Fruit fly (Drosophila melanogaster) whole organism, prepupa: ENCODE results near the gene CG8051.

Source experiments
- Blimp-1 ChIP-seq: fragments of 200-800 bp; sonication (Bioruptor generic); optimal IDR thresholded peaks from 3 replicates; lab custom pipeline; 2017; ENCODE audit warnings: missing biosample characterization, missing genetic modification characterization, mild to moderate bottlenecking, moderate library complexity, missing genetic modification reagents
- CG10631 ChIP-seq: fragments of 200-800 bp; sonication (Bioruptor generic); optimal IDR thresholded peaks from 2 replicates; lab custom pipeline; 2016; ENCODE audit warnings: missing biosample characterization, missing genetic modification characterization
- CG11762 ChIP-seq: fragments of 200-800 bp; sonication (Bioruptor generic); optimal IDR thresholded peaks from 3 replicates; lab custom pipeline; 2016; ENCODE audit warnings: missing biosample characterization, missing genetic modification characterization; ENCODE audit not compliant: insufficient read depth
- CG11902 ChIP-seq: fragments of 200-800 bp; sonication (Bioruptor generic); optimal IDR thresholded peaks from 3 replicates; lab custom pipeline; 2016; ENCODE audit warnings: missing biosample characterization, missing genetic modification characterization
- CG1621 ChIP-seq: fragments of 200-800 bp; sonication (Bioruptor generic); optimal IDR thresholded peaks from 3 replicates; lab custom pipeline; 2018; ENCODE audit warnings: missing biosample characterization, mild to moderate bottlenecking, missing genetic modification characterization
- CG31627 ChIP-seq: fragments of 200-800 bp; sonication (Bioruptor generic); optimal IDR thresholded peaks from 3 replicates; lab custom pipeline; 2016; ENCODE audit warnings: missing biosample characterization, missing genetic modification characterization
- CG32006 ChIP-seq: fragments of 200-800 bp; sonication (Bioruptor generic); optimal IDR thresholded peaks from 3 replicates; lab custom pipeline; 2017; ENCODE audit warnings: missing biosample characterization, mild to moderate bottlenecking, missing genetic modification characterization
- CG3919 ChIP-seq: fragments of 200-800 bp; sonication (Bioruptor generic); optimal IDR thresholded peaks from 3 replicates; lab custom pipeline; 2016; ENCODE audit warnings: missing biosample characterization, missing genetic modification characterization
- CG6163 ChIP-seq: fragments of 200-800 bp; sonication (Bioruptor generic); IDR thresholded peaks from 3 replicates; pipeline ENCODE4 v1.3.6; 2022; ENCODE audit warnings: missing biosample characterization, missing genetic modification characterization
- CG6276 ChIP-seq: fragments of 200-800 bp; sonication (Bioruptor generic); optimal IDR thresholded peaks from 2 replicates; lab custom pipeline; 2017; ENCODE audit warnings: missing biosample characterization, mild to moderate bottlenecking, missing genetic modification characterization
- CG6792 ChIP-seq: fragments of 200-800 bp; sonication (Bioruptor generic); optimal IDR thresholded peaks from 3 replicates; lab custom pipeline; 2016; ENCODE audit warnings: missing biosample characterization, missing genetic modification characterization
- CG6808 ChIP-seq: fragments of 200-800 bp; sonication (Bioruptor generic); optimal IDR thresholded peaks from 3 replicates; lab custom pipeline; 2017; ENCODE audit warnings: missing biosample characterization, missing genetic modification characterization, mild to moderate bottlenecking, moderate library complexity, missing genetic modification reagents
- CG7368 ChIP-seq: fragments of 200-800 bp; sonication (Bioruptor generic); optimal IDR thresholded peaks from 3 replicates; lab custom pipeline; 2016; ENCODE audit warnings: missing biosample characterization, missing genetic modification characterization
- CG8119 ChIP-seq: fragments of 200-800 bp; sonication (Bioruptor generic); IDR thresholded peaks from 3 replicates; pipeline ENCODE4 v1.3.6; 2022; ENCODE audit warnings: missing biosample characterization, missing genetic modification characterization
- CG8319 ChIP-seq: fragments of 200-800 bp; sonication (Bioruptor generic); optimal IDR thresholded peaks from 3 replicates; lab custom pipeline; 2016; ENCODE audit warnings: missing biosample characterization, missing genetic modification characterization
- CG8632 ChIP-seq: fragments of 200-800 bp; sonication (Bioruptor generic); optimal IDR thresholded peaks from 3 replicates; lab custom pipeline; 2016; ENCODE audit warnings: missing biosample characterization, missing genetic modification characterization
- Eip75B ChIP-seq: fragments of 200-800 bp; sonication (Bioruptor generic); optimal IDR thresholded peaks from 3 replicates; lab custom pipeline; 2016; ENCODE audit warnings: missing biosample characterization, missing genetic modification characterization
- Eip78C ChIP-seq: fragments of 200-800 bp; sonication (Bioruptor generic); peaks from one replicate; lab custom pipeline; 2016; ENCODE audit warnings: missing biosample characterization, missing genetic modification characterization
- Eip93F ChIP-seq: fragments of 200-800 bp; sonication (Bioruptor generic); optimal IDR thresholded peaks from 2 replicates; lab custom pipeline; 2016; ENCODE audit warnings: missing biosample characterization, mild to moderate bottlenecking, missing genetic modification characterization
- Ets96B ChIP-seq: fragments of 200-800 bp; optimal IDR thresholded peaks from 2 replicates; lab custom pipeline; 2019; ENCODE audit warnings: missing biosample characterization, mild to moderate bottlenecking, missing genetic modification characterization, moderate library complexity
- Hr4 ChIP-seq: fragments of 200-800 bp; sonication (Bioruptor generic); optimal IDR thresholded peaks from 3 replicates; lab custom pipeline; 2016; ENCODE audit warnings: missing biosample characterization, missing genetic modification characterization
- Lpt ChIP-seq: fragments of 200-800 bp; sonication (Bioruptor generic); optimal IDR thresholded peaks from 3 replicates; lab custom pipeline; 2016; ENCODE audit warnings: missing biosample characterization, missing genetic modification characterization
- Met ChIP-seq: fragments of 200-800 bp; sonication (Bioruptor generic); optimal IDR thresholded peaks from 3 replicates; lab custom pipeline; 2016; ENCODE audit warnings: missing biosample characterization, missing genetic modification characterization
- OdsH ChIP-seq: fragments of 200-800 bp; sonication (Bioruptor generic); optimal IDR thresholded peaks from 3 replicates; lab custom pipeline; 2016; ENCODE audit warnings: missing biosample characterization, missing genetic modification characterization
- Sox102F ChIP-seq: fragments of 200-800 bp; sonication (Bioruptor generic); optimal IDR thresholded peaks from 2 replicates; lab custom pipeline; 2016; ENCODE audit warnings: missing biosample characterization, mild to moderate bottlenecking, missing genetic modification characterization
- Sox14 ChIP-seq: fragments of 200-800 bp; sonication (Bioruptor generic); optimal IDR thresholded peaks from 3 replicates; lab custom pipeline; 2016; ENCODE audit warnings: missing biosample characterization, missing genetic modification characterization
- Sox15 ChIP-seq: fragments of 200-800 bp; sonication (Bioruptor generic); optimal IDR thresholded peaks from 3 replicates; lab custom pipeline; 2016; ENCODE audit warnings: missing biosample characterization, missing genetic modification characterization
- achi ChIP-seq: fragments of 200-800 bp; sonication (Bioruptor generic); optimal IDR thresholded peaks from 3 replicates; lab custom pipeline; 2016; ENCODE audit warnings: missing biosample characterization, missing genetic modification characterization
- acj6 ChIP-seq: fragments of 200-800 bp; sonication (Bioruptor generic); optimal IDR thresholded peaks from 3 replicates; lab custom pipeline; 2016; ENCODE audit warnings: missing biosample characterization, missing genetic modification characterization
- dac ChIP-seq: fragments of 200-800 bp; sonication (Bioruptor generic); optimal IDR thresholded peaks from 2 replicates; lab custom pipeline; 2017; ENCODE audit warnings: missing biosample characterization, mild to moderate bottlenecking, missing genetic modification characterization
- dsx ChIP-seq: fragments of 200-800 bp; optimal IDR thresholded peaks from 3 replicates; lab custom pipeline; 2019; ENCODE audit warnings: missing biosample characterization, mild to moderate bottlenecking, missing genetic modification characterization, moderate library complexity; ENCODE audit not compliant: poor library complexity, severe bottlenecking
- eg ChIP-seq: fragments of 200-800 bp; sonication (Bioruptor generic); IDR thresholded peaks from 3 replicates; pipeline ENCODE4 v1.3.6; 2022; ENCODE audit warnings: missing biosample characterization, missing genetic modification characterization
- esn ChIP-seq: fragments of 200-800 bp; sonication (Bioruptor generic); optimal IDR thresholded peaks from 2 replicates; lab custom pipeline; 2016; ENCODE audit warnings: missing biosample characterization, mild to moderate bottlenecking, missing genetic modification characterization, moderate library complexity
- fd59A ChIP-seq: fragments of 200-800 bp; sonication (Bioruptor generic); optimal IDR thresholded peaks from 2 replicates; lab custom pipeline; 2017; ENCODE audit warnings: missing biosample characterization, mild to moderate bottlenecking, missing genetic modification characterization, missing genetic modification reagents
- fd85E ChIP-seq: fragments of 200-800 bp; sonication (Bioruptor generic); optimal IDR thresholded peaks from 3 replicates; lab custom pipeline; 2016; ENCODE audit warnings: missing biosample characterization, missing genetic modification characterization
- net ChIP-seq: fragments of 200-800 bp; sonication (Bioruptor generic); optimal IDR thresholded peaks from 3 replicates; lab custom pipeline; 2016; ENCODE audit warnings: missing biosample characterization, missing genetic modification characterization
- pdm3 ChIP-seq: fragments of 200-800 bp; sonication (Bioruptor generic); optimal IDR thresholded peaks from 3 replicates; lab custom pipeline; 2016; ENCODE audit warnings: missing biosample characterization, missing genetic modification characterization
- salr ChIP-seq, 2 experiments: fragments of 200-800 bp; sonication (Bioruptor generic); optimal IDR thresholded peaks; 3 replicates each; lab custom pipeline; 2016 to 2018; ENCODE audit warnings: missing biosample characterization in 2 of 2, missing genetic modification characterization in 2 of 2, mild to moderate bottlenecking in 1 of 2
- spab ChIP-seq: fragments of 200-800 bp; sonication (Bioruptor generic); optimal IDR thresholded peaks from 2 replicates; lab custom pipeline; 2017; ENCODE audit warnings: missing biosample characterization, mild to moderate bottlenecking, missing genetic modification characterization, missing genetic modification reagents
- ss ChIP-seq, 2 experiments: fragments of 200-800 bp; sonication (Bioruptor generic); optimal IDR thresholded peaks; 2 replicates in 1 of 2; 3 replicates in 1 of 2; lab custom pipeline; 2017 to 2018; ENCODE audit warnings: mild to moderate bottlenecking in 2 of 2, missing biosample characterization in 2 of 2, missing genetic modification characterization in 2 of 2, moderate library complexity in 1 of 2
- svp ChIP-seq: fragments of 200-800 bp; sonication (Bioruptor generic); peaks from one replicate; lab custom pipeline; 2016; ENCODE audit warnings: missing biosample characterization, missing genetic modification characterization
- topi ChIP-seq: fragments of 200-800 bp; sonication (Bioruptor generic); optimal IDR thresholded peaks from 3 replicates; lab custom pipeline; 2016; ENCODE audit warnings: missing biosample characterization, missing genetic modification characterization
- vri ChIP-seq: fragments of 200-800 bp; sonication (Bioruptor generic); optimal IDR thresholded peaks from 3 replicates; lab custom pipeline; 2016; ENCODE audit warnings: missing biosample characterization, mild to moderate bottlenecking, missing genetic modification characterization

Gene CG8051

DNA sequence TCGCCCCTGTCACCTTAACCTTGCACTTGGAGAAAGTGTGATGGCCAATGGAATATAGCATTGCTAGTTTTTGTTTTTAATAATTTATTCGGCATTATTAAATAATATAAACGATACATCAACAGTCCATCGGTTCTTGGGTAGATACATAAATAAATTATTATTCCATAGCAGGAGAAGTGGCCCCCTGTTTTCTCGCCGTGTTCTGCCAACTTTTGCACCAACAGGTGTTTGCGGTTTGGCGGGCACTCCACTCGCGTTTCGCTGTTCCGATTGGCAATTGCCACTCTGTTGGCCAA is 16.1 kb upstream of the CG8051 start (continued):
- TF ChIP-seq Blimp-1 (GFP tag; lab: Kevin White, UChicago): peak; percentile 62
- TF ChIP-seq CG31627 (GFP tag; lab: Kevin White, UChicago): peak; percentile 84
- TF ChIP-seq CG1621: peak; percentile 78
- TF ChIP-seq Hr4 (GFP tag; lab: Kevin White, UChicago): peak; percentile 95
- TF ChIP-seq CG8119 (GFP tag; lab: Robert Waterston, UW): peak; percentile 95
- peak; percentile 63 to 82 for TF ChIP-seq salr (GFP tag; optimal IDR thresholded peaks at IDR 0.05; lab: Kevin White, UChicago)
- peak; percentile 88 for TF ChIP-seq dac
- TF ChIP-seq spab: peak; percentile 65
- TF ChIP-seq esn (GFP tag; lab: Kevin White, UChicago): peak; percentile 91
- TF ChIP-seq fd59A (GFP tag; lab: Kevin White, UChicago): peak; percentile 68
- peak; percentile 88 for TF ChIP-seq OdsH (GFP tag; lab: Kevin White, UChicago)
- peak; percentile 91 for TF ChIP-seq pdm3 (GFP tag; lab: Kevin White, UChicago)
- TF ChIP-seq svp (GFP tag; lab: Kevin White, UChicago): peak; percentile 97
- peak; percentile 66 for TF ChIP-seq CG6808
- peak; percentile 91 for TF ChIP-seq achi
- TF ChIP-seq Eip93F (GFP tag; lab: Kevin White, UChicago): peak; percentile 80

DNA sequence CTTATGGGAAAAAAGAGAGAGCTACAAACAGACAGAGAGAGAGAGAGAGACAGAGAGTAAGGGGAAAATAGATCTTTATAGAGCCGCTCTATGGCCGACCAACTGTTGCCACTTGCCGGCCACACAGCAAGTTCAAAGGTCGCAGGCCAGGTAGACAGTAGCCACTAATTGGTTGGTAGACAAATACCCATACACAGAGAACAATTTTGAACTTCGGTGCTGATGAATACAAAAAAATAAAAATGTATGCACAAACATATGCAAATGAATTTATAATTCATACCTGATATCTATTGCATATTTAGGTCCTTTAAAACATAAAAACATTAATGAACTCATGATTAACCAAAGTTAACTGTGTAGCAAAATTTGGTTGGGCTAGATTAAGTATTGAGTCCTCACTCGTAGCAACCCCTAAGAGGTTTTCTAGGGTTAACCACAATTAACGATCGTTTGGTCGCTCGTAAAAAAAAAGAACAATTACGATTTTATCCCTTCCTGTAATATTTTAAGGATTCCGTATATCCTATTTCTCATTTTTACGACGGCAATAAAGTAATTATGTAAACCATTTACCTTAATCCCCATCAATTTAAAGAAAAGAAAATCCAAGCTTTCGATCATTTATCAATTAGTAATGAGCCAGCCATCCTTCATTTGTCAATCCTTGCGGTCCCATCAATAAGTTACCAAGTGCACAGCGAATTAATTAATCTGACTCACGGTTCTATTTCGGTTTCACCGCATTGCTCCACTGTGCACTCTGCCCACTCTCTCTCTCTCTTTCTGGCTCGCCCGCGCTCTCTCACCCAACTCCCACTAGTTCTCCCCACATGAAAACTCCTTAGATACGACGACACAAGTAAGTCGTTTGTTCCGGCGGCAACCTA is 15.5 kb upstream of the CG8051 start:
- TF ChIP-seq eg (GFP tag; lab: Robert Waterston, UW) (no peak), achi (no peak), fd59A (GFP tag; lab: Kevin White, UChicago) (no peak), Sox15 (GFP tag; lab: Kevin White, UChicago) (no peak), CG6792 (no peak), CG1621 (no peak), acj6 (GFP tag; lab: Kevin White, UChicago) (no peak), CG8319 (GFP tag; lab: Kevin White, UChicago) (no peak)
- TF ChIP-seq, all 60 proteins: peak for 0

DNA sequence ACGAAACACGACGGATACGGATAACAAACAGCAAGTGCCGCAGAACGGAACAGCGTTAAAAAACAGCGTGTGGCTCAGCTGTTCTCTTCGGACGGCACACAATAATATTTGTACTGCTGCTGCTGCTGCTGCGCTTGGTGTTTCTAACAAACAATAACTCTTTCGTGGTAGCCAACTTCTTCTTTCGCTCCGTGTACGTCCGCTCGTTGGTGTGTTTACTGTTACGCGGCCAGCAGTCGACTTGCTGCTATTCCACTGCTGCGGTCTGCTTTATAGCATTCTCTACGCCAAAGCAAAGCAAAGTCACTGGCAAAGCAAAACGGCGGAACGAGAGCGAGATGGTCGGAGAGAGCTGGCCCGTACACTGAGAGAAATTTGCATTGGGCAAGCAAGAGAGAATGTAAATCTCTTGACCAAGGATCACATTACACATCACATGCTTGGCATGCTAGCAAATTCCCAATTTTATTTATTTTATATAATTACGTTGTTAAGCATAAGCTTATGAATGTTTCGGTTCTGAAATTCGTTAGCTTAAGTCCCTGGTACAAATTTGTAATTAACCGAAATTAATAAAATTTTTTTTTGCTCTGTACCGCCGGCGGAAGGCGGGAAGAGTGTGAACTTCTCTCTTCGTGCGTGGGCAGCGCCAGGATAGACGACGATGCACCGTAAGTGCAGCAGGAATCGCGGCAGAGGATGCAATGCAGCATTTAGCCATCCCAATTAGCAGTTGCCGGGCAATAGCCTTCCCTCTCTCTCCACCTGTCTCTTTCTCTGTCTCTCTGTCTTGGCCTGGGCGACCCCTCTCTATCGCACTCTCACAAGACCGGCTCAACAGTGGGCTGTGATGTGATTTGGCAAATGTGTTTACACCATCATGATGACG is 14.3 kb upstream of the CG8051 start, which contains the start of gene out:
out (minus strand) TSS at position 287 of the 889 bp plus-strand sequence.
- peak; percentile 96 for TF ChIP-seq CG6276 (GFP tag; lab: Kevin White, UChicago)
- TF ChIP-seq topi: peak; percentile 94
- peak; percentile 95 for TF ChIP-seq CG3919 (GFP tag; lab: Kevin White, UChicago)
- TF ChIP-seq eg (GFP tag; lab: Robert Waterston, UW): peak; percentile 96
- TF ChIP-seq CG10631 (GFP tag; lab: Kevin White, UChicago): peak; percentile 95
- TF ChIP-seq Lpt (GFP tag; lab: Kevin White, UChicago): peak; percentile 95
- TF ChIP-seq vri (GFP tag; lab: Kevin White, UChicago): peak; percentile 85
- TF ChIP-seq esn (GFP tag; lab: Kevin White, UChicago): peak; percentile 95
- peak; percentile 94 for TF ChIP-seq Eip75B (GFP tag; lab: Kevin White, UChicago)
- peak; percentile 93 for TF ChIP-seq CG6792
- peak; percentile 99 for TF ChIP-seq Eip78C (GFP tag; lab: Kevin White, UChicago)
- TF ChIP-seq net: peak; percentile 95
- TF ChIP-seq pdm3 (GFP tag; lab: Kevin White, UChicago): peak; percentile 96
- peak; percentile 80 for TF ChIP-seq Blimp-1 (GFP tag; lab: Kevin White, UChicago)
- peak; percentile 94 for TF ChIP-seq Met (GFP tag; lab: Kevin White, UChicago)
- TF ChIP-seq CG6163 (GFP tag; lab: Robert Waterston, UW): peak; percentile 96
- TF ChIP-seq dsx (GFP tag; lab: Kevin White, UChicago): peak; percentile 90
- TF ChIP-seq Sox14 (GFP tag; lab: Kevin White, UChicago): peak; percentile 95
- TF ChIP-seq Hr4 (GFP tag; lab: Kevin White, UChicago): peak; percentile 93
- peak; percentile 93 for TF ChIP-seq Ets96B
- peak; percentile 97 for TF ChIP-seq svp (GFP tag; lab: Kevin White, UChicago)
- TF ChIP-seq CG11762: peak; percentile 93
- TF ChIP-seq CG11902: peak; percentile 86
- peak; percentile 93 for TF ChIP-seq spab
- TF ChIP-seq fd85E (GFP tag; lab: Kevin White, UChicago): peak; percentile 76
- TF ChIP-seq CG1621: peak; percentile 91
- TF ChIP-seq CG7368 (GFP tag; lab: Kevin White, UChicago): peak; percentile 90
- TF ChIP-seq CG8632 (GFP tag; lab: Kevin White, UChicago): peak; percentile 92
- TF ChIP-seq CG32006 (GFP tag; lab: Kevin White, UChicago): peak; percentile 98
- TF ChIP-seq ss (GFP tag; optimal IDR thresholded peaks at IDR 0.05; lab: Kevin White, UChicago): peak; percentile 92 to 93
- TF ChIP-seq Sox102F (GFP tag; lab: Kevin White, UChicago): peak; percentile 94
